Fruit fly (Drosophila melanogaster): Measurements from ENCODE around the gene RpS28-like.

dm6 chr2L:9467392-9467791 lies 30.8 kb downstream of the RpS28-like start:
- TF ChIP-seq eg (GFP tag; IDR thresholded peaks at IDR 0.05): no peak
- no peak for TF ChIP-seq Sox14 (GFP tag; optimal IDR thresholded peaks at IDR 0.05)
- no peak for TF ChIP-seq CG10631 (GFP tag; optimal IDR thresholded peaks at IDR 0.05)
- no peak for TF ChIP-seq CG10669 (GFP tag; optimal IDR thresholded peaks at IDR 0.05)
- TF ChIP-seq CG6854 (GFP tag; optimal IDR thresholded peaks at IDR 0.05): no peak
- TF ChIP-seq Gug (GFP tag; IDR thresholded peaks at IDR 0.05): no peak
- TF ChIP-seq CG8319 (GFP tag; optimal IDR thresholded peaks at IDR 0.05): no peak
- no peak for TF ChIP-seq CG11902 (GFP tag; optimal IDR thresholded peaks at IDR 0.05)
- TF ChIP-seq CG11762 (GFP tag; optimal IDR thresholded peaks at IDR 0.05; ENCODE audit: insufficient read depth): no peak
- TF ChIP-seq CG16779 (tag; optimal IDR thresholded peaks at IDR 0.05): no peak
